Worm (Caenorhabditis elegans) whole organism, early embryonic: ENCODE results near the gene F46H5.5.

Experiments used
- ama-1 ChIP-seq: fragments of 150-350 bp; optimal IDR thresholded peaks from 2 replicates; lab custom pipeline; 2014
- hnd-1 ChIP-seq: sonication (generic microtip); optimal IDR thresholded peaks from 2 replicates; lab custom pipeline; 2016; ENCODE audit warnings: missing genetic modification characterization, missing compliant biosample characterization
- scrt-1 ChIP-seq: fragments of 200-800 bp; sonication (Bioruptor generic); IDR thresholded peaks from 2 replicates; pipeline ENCODE4 v1.3.6; 2022; ENCODE audit warnings: missing genetic modification characterization, missing compliant biosample characterization
- sea-1 ChIP-seq: fragments of 200-800 bp; sonication (Bioruptor generic); conservative IDR thresholded peaks from 2 replicates; pipeline ENCODE4 v1.3.6; 2022; ENCODE audit warnings: missing genetic modification characterization, missing compliant biosample characterization

ce11 chrX:7242119-7242518 lies 14.7 kb downstream of the F46H5.5 start:
- TF ChIP-seq ama-1 (lab: Kevin White, UChicago) (no peak), sea-1 (GFP tag; lab: Robert Waterston, UW) (no peak), hnd-1 (tag; lab: Kevin White, UChicago) (no peak), scrt-1 (GFP tag; lab: Robert Waterston, UW) (no peak)
